Fruit fly (Drosophila melanogaster): Measurements from ENCODE around the gene CG31266.
A peak's percentile ranks its signal among the peaks of the same experiment; 100 is the strongest.

CG31266 gene

DNA sequence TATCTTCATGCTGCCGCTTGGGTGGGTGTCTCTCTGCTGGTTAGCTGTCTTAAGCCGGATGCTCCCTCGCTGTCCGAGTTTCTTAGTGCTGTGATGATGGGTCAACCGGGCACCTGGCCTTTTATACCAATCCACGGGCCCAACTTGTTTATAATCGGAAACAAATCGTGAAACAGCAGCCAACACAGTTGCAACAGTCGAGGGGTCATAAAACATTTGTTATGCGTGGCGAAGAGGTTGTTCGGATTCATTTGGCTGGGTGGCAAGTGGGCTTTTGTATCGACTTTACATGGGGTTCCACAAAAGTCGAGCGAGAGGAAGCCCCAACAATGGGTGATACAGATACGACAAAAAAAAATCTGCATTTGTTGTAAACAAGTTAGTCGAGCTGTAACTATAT, 9.8 kb downstream of the CG31266 start, which contains the start of gene TwdlW:
TwdlW (minus strand) TSS at position 101 of the 400 bp plus-strand sequence.
- TF ChIP-seq Hr38 (GFP tag; optimal IDR thresholded peaks at IDR 0.05) (no peak), esn (GFP tag; optimal IDR thresholded peaks at IDR 0.05) (no peak), pdm3 (GFP tag; optimal IDR thresholded peaks at IDR 0.05) (no peak), Lpt (GFP tag; optimal IDR thresholded peaks at IDR 0.05) (no peak), CG6854 (GFP tag; optimal IDR thresholded peaks at IDR 0.05) (no peak), topi (GFP tag; optimal IDR thresholded peaks at IDR 0.05) (no peak), Sox102F (GFP tag; optimal IDR thresholded peaks at IDR 0.05) (no peak), Ets21C (GFP tag; optimal IDR thresholded peaks at IDR 0.05) (no peak), Smox (GFP tag; optimal IDR thresholded peaks at IDR 0.05) (no peak), dac (GFP tag; optimal IDR thresholded peaks at IDR 0.05) (no peak), CG3919 (GFP tag; optimal IDR thresholded peaks at IDR 0.05) (no peak)

DNA sequence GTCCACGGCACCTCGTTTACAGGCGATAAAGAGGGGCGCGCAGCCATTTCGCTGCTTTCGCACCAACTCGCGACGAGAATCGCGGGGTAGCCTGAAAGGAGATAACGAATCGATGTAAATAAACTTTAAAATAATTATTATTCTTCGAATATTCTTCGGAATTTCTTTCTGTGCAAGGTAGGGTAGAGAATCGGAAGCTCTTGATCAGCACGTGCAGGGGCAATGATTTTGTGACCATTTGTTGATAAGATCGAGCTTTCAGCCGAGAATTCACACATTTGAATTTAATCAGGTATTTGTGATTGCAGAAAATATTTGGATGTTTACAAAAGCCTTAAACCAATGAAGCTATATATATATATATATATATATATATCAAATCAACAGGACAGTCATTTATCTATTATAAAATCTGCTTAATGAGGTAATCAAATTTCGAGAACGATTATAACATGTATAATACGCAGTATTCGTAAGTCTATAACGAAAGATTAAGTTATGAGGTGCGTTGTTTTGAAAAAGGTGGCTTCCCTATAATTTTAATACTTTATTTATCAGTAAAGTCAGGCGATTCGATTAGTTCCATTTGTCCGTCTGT, 15.3 kb downstream of the CG31266 start:
- TF ChIP-seq Eip93F (GFP tag; optimal IDR thresholded peaks at IDR 0.05): no peak
- TF ChIP-seq Met (GFP tag; optimal IDR thresholded peaks at IDR 0.05): no peak
- TF ChIP-seq Hr4 (GFP tag; optimal IDR thresholded peaks at IDR 0.05): no peak
- TF ChIP-seq svp (GFP tag): peak; percentile 86

DNA sequence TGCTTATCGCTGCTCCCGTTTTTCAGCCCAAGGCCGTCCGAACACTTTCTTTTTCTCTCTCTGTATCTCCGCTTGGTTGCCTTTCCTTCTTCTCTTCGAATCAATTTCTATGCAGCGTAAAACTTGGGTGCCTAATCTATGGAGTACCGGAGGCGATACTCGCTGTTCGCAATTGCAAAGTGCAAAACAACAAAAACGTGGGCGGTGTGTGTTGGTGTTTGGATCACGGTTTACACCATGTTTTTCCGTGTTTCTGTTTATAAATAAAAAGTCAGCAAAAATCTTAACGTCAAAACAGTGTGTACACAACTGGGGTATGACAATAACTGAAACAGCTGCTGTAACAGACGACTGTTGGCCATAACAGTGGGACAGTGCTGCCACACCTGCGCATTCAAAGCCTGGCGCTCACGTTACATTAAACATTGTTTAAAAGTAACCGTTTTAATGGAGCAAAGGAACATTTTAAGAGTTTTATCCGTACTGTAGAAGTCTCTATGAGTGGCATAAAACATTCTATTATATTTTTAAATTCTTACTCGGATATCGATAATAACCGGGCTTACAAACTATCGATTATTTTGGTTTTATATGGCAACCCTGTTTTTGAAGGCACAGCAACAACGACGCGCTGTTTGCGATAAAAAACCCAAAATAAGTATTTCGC, 16.8 kb downstream of the CG31266 start, which contains the start of the genes m-cup and Det:
m-cup (minus strand) TSS at position 333 of the 667 bp plus-strand sequence.
Det (plus strand) TSS at position 588 of the 667 bp plus-strand sequence.
- no peak for TF ChIP-seq topi (GFP tag; optimal IDR thresholded peaks at IDR 0.05)
- TF ChIP-seq CG31627 (GFP tag; optimal IDR thresholded peaks at IDR 0.05): peak; percentile 15
- peak; percentile 0 for TF ChIP-seq net (GFP tag; optimal IDR thresholded peaks at IDR 0.05)
- TF ChIP-seq CG8119 (GFP tag; IDR thresholded peaks at IDR 0.05): 0 out of 3 replicates have a peak, but pooled peaks have one; percentile 30
- TF ChIP-seq CG9139 (GFP tag; optimal IDR thresholded peaks at IDR 0.05): no peak
- TF ChIP-seq ss (GFP tag; optimal IDR thresholded peaks at IDR 0.05): no peak
- TF ChIP-seq cyc (GFP tag; optimal IDR thresholded peaks at IDR 0.05): peak; percentile 21
- TF ChIP-seq CG11762 (GFP tag; optimal IDR thresholded peaks at IDR 0.05; ENCODE audit: insufficient read depth): no peak
- no peak for TF ChIP-seq CG8632 (GFP tag; optimal IDR thresholded peaks at IDR 0.05)
- TF ChIP-seq Hr38 (GFP tag; optimal IDR thresholded peaks at IDR 0.05): no peak
- TF ChIP-seq svp (GFP tag): no peak
- TF ChIP-seq Hr4 (GFP tag; optimal IDR thresholded peaks at IDR 0.05): no peak
- TF ChIP-seq Eip93F (GFP tag; optimal IDR thresholded peaks at IDR 0.05): no peak
- peak; percentile 10 for TF ChIP-seq Smox (GFP tag; optimal IDR thresholded peaks at IDR 0.05)
- TF ChIP-seq fkh (GFP tag; optimal IDR thresholded peaks at IDR 0.05): no peak
- no peak for TF ChIP-seq CG10631 (GFP tag; optimal IDR thresholded peaks at IDR 0.05)
- TF ChIP-seq Sox14 (GFP tag; optimal IDR thresholded peaks at IDR 0.05): peak; percentile 20
- no peak for TF ChIP-seq Eip75B (GFP tag; optimal IDR thresholded peaks at IDR 0.05)
- no peak for TF ChIP-seq acj6 (GFP tag; optimal IDR thresholded peaks at IDR 0.05)
- TF ChIP-seq eg (GFP tag; IDR thresholded peaks at IDR 0.05): no peak
- TF ChIP-seq Blimp-1 (GFP tag; optimal IDR thresholded peaks at IDR 0.05): no peak
- TF ChIP-seq CG34406 (GFP tag; optimal IDR thresholded peaks at IDR 0.05): no peak
- TF ChIP-seq fd85E (GFP tag; optimal IDR thresholded peaks at IDR 0.05): no peak
- TF ChIP-seq OdsH (GFP tag; optimal IDR thresholded peaks at IDR 0.05): no peak
- TF ChIP-seq salr (GFP tag; optimal IDR thresholded peaks at IDR 0.05): no peak
- TF ChIP-seq CG4318 (GFP tag; optimal IDR thresholded peaks at IDR 0.05): no peak
- TF ChIP-seq Ets21C (GFP tag; optimal IDR thresholded peaks at IDR 0.05): peak; percentile 26
- no peak for TF ChIP-seq CG3032 (tag; optimal IDR thresholded peaks at IDR 0.05)
- peak; percentile 11 for TF ChIP-seq pdm3 (GFP tag; optimal IDR thresholded peaks at IDR 0.05)
- no peak for TF ChIP-seq CG6808 (GFP tag; optimal IDR thresholded peaks at IDR 0.05)
- TF ChIP-seq CG15336 (GFP tag; IDR thresholded peaks at IDR 0.05): no peak
- TF ChIP-seq fd59A (GFP tag; optimal IDR thresholded peaks at IDR 0.05): no peak
- TF ChIP-seq Met (GFP tag; optimal IDR thresholded peaks at IDR 0.05): no peak
- TF ChIP-seq CG11294 (GFP tag; IDR thresholded peaks at IDR 0.05): no peak
- no peak for TF ChIP-seq CG11902 (GFP tag; optimal IDR thresholded peaks at IDR 0.05)
- TF ChIP-seq achi (GFP tag; optimal IDR thresholded peaks at IDR 0.05): no peak
- no peak for TF ChIP-seq CG8319 (GFP tag; optimal IDR thresholded peaks at IDR 0.05)
- no peak for TF ChIP-seq spab (GFP tag; optimal IDR thresholded peaks at IDR 0.05)
- no peak for TF ChIP-seq CG32006 (GFP tag; optimal IDR thresholded peaks at IDR 0.05)
- TF ChIP-seq CG1621 (tag; optimal IDR thresholded peaks at IDR 0.05): no peak
